Fruit fly (Drosophila melanogaster) whole organism, embryonic: ENCODE measurements around the gene MAPk-Ak2.
A peak's percentile ranks its signal among the peaks of the same experiment; 100 is the strongest.

Experiments used
- Adf1 ChIP-seq: fragments of 200-800 bp; sonication (Bioruptor generic); IDR thresholded peaks from 2 replicates; pipeline ENCODE4 v1.3.6; 2022; ENCODE audit warnings: missing biosample characterization, missing genetic modification characterization
- Blimp-1 ChIP-seq: fragments of 200-800 bp; sonication (Bioruptor generic); optimal IDR thresholded peaks from 3 replicates; lab custom pipeline; 2018; ENCODE audit warnings: missing biosample characterization, missing genetic modification characterization, mild to moderate bottlenecking, moderate library complexity, missing genetic modification reagents
- CG10366 ChIP-seq: fragments of 200-800 bp; sonication (Bioruptor generic); IDR thresholded peaks from 2 replicates; pipeline ENCODE4 v1.3.6; 2022; ENCODE audit warnings: missing biosample characterization, missing genetic modification characterization
- CG10543 ChIP-seq: fragments of 200-800 bp; sonication (Bioruptor generic); optimal IDR thresholded peaks from 3 replicates; lab custom pipeline; 2017; ENCODE audit warnings: missing biosample characterization, mild to moderate bottlenecking, missing genetic modification characterization, moderate library complexity
- CG12769 ChIP-seq: fragments of 200-800 bp; sonication (Bioruptor generic); optimal IDR thresholded peaks from 2 replicates; lab custom pipeline; 2019; ENCODE audit warnings: missing biosample characterization, mild to moderate bottlenecking, missing genetic modification characterization, moderate library complexity
- CG14441 ChIP-seq: fragments of 200-800 bp; sonication (Bioruptor generic); IDR thresholded peaks from 2 replicates; pipeline ENCODE4 v1.3.6; 2022; ENCODE audit warnings: missing biosample characterization, missing genetic modification characterization
- CG16813 ChIP-seq: fragments of 200-800 bp; sonication (Bioruptor generic); IDR thresholded peaks from 3 replicates; pipeline ENCODE4 v1.3.6; 2022; ENCODE audit warnings: missing biosample characterization, missing genetic modification characterization; ENCODE audit not compliant: partially characterized antibody
- CG18764 ChIP-seq: fragments of 200-800 bp; sonication (Bioruptor generic); optimal IDR thresholded peaks from 3 replicates; lab custom pipeline; 2016; ENCODE audit warnings: missing biosample characterization, missing genetic modification characterization
- CG31224 ChIP-seq: fragments of 200-800 bp; sonication (Bioruptor generic); IDR thresholded peaks from 2 replicates; pipeline ENCODE4 v1.3.6; 2022; ENCODE audit warnings: missing biosample characterization, missing genetic modification characterization
- CG33213 ChIP-seq: fragments of 200-800 bp; sonication (Bioruptor generic); optimal IDR thresholded peaks from 3 replicates; lab custom pipeline; 2016; ENCODE audit warnings: missing biosample characterization, missing genetic modification characterization
- CG3838 ChIP-seq: fragments of 200-800 bp; sonication (Bioruptor generic); optimal IDR thresholded peaks from 3 replicates; lab custom pipeline; 2016; ENCODE audit warnings: missing biosample characterization, missing genetic modification characterization
- CG4360 ChIP-seq: fragments of 200-800 bp; sonication (Bioruptor generic); IDR thresholded peaks from 2 replicates; pipeline ENCODE4 v1.3.6; 2022; ENCODE audit warnings: missing biosample characterization, missing genetic modification characterization
- CG6683 ChIP-seq: fragments of 200-800 bp; sonication (Bioruptor generic); optimal IDR thresholded peaks from 2 replicates; lab custom pipeline; 2017; ENCODE audit warnings: missing biosample characterization, mild to moderate bottlenecking, missing genetic modification characterization, missing genetic modification reagents
- CG8089 ChIP-seq: fragments of 200-800 bp; sonication (Bioruptor generic); optimal IDR thresholded peaks from 3 replicates; lab custom pipeline; 2016; ENCODE audit warnings: missing biosample characterization, missing genetic modification characterization
- D19B ChIP-seq: fragments of 200-800 bp; sonication (Bioruptor generic); optimal IDR thresholded peaks from 2 replicates; lab custom pipeline; 2017; ENCODE audit warnings: missing biosample characterization, mild to moderate bottlenecking, missing genetic modification characterization
- Dip3 ChIP-seq: fragments of 200-800 bp; sonication (Bioruptor generic); optimal IDR thresholded peaks from 3 replicates; lab custom pipeline; 2016; ENCODE audit warnings: missing biosample characterization, missing genetic modification characterization
- Lpt ChIP-seq: fragments of >200 bp; optimal IDR thresholded peaks from 2 replicates; lab custom pipeline; 2018; ENCODE audit warnings: missing biosample characterization, missing genetic modification characterization
- Mad ChIP-seq: fragments of 200-800 bp; sonication (Bioruptor generic); optimal IDR thresholded peaks from 2 replicates; lab custom pipeline; 2016; ENCODE audit warnings: missing biosample characterization, missing genetic modification characterization
- Nf-YB ChIP-seq: fragments of 200-800 bp; sonication (Bioruptor generic); optimal IDR thresholded peaks from 3 replicates; lab custom pipeline; 2019; ENCODE audit warnings: missing biosample characterization, mild to moderate bottlenecking, missing genetic modification characterization, moderate library complexity
- Optix ChIP-seq: fragments of 200-800 bp; sonication (Bioruptor generic); IDR thresholded peaks from 3 replicates; pipeline ENCODE4 v1.3.6; 2022; ENCODE audit warnings: missing biosample characterization, missing genetic modification characterization
- Rfx ChIP-seq: fragments of 200-800 bp; sonication (Bioruptor generic); IDR thresholded peaks from 2 replicates; pipeline ENCODE4 v1.3.6; 2022; ENCODE audit warnings: missing biosample characterization, missing genetic modification characterization
- Sin3A ChIP-seq: fragments of >200 bp; optimal IDR thresholded peaks from 2 replicates; lab custom pipeline; 2018
- Sox102F ChIP-seq: fragments of 200-800 bp; sonication (Bioruptor generic); optimal IDR thresholded peaks from 2 replicates; lab custom pipeline; 2018; ENCODE audit warnings: missing biosample characterization, mild to moderate bottlenecking, missing genetic modification characterization, moderate library complexity
- Sry-δ ChIP-seq: fragments of 200-800 bp; sonication (Bioruptor generic); optimal IDR thresholded peaks from 2 replicates; lab custom pipeline; 2016; ENCODE audit warnings: missing biosample characterization, missing genetic modification characterization
- Usf ChIP-seq: fragments of 200-800 bp; sonication (Bioruptor generic); optimal IDR thresholded peaks from 2 replicates; lab custom pipeline; 2017; ENCODE audit warnings: missing genotype, missing biosample characterization, missing genetic modification characterization
- ab ChIP-seq: fragments of 200-800 bp; sonication (Bioruptor generic); optimal IDR thresholded peaks from 2 replicates; lab custom pipeline; 2016; ENCODE audit warnings: missing biosample characterization, missing genetic modification characterization
- crp ChIP-seq, 2 experiments: fragments of 200-800 bp; sonication (Bioruptor generic); optimal IDR thresholded peaks; 2 replicates in 1 of 2; 3 replicates in 1 of 2; lab custom pipeline; 2017; ENCODE audit warnings: missing biosample characterization in 2 of 2, missing genetic modification characterization in 2 of 2, mild to moderate bottlenecking in 1 of 2, moderate library complexity in 1 of 2
- danr ChIP-seq: fragments of 200-800 bp; sonication (Bioruptor generic); IDR thresholded peaks from 2 replicates; pipeline ENCODE4 v1.3.6; 2022; ENCODE audit warnings: missing biosample characterization, missing genetic modification characterization
- dmrt11E ChIP-seq: fragments of 200-800 bp; sonication (Bioruptor generic); optimal IDR thresholded peaks from 3 replicates; lab custom pipeline; 2018; ENCODE audit warnings: missing biosample characterization, mild to moderate bottlenecking, missing genetic modification characterization, moderate library complexity
- fd96Cb ChIP-seq: fragments of 200-800 bp; sonication (Bioruptor generic); optimal IDR thresholded peaks from 2 replicates; lab custom pipeline; 2018; ENCODE audit warnings: missing biosample characterization, mild to moderate bottlenecking, missing genetic modification characterization, moderate library complexity
- gsb-n ChIP-seq: fragments of 200-800 bp; sonication (Bioruptor generic); optimal IDR thresholded peaks from 3 replicates; lab custom pipeline; 2018; ENCODE audit warnings: missing biosample characterization, mild to moderate bottlenecking, missing genetic modification characterization
- hbn ChIP-seq: fragments of 200-800 bp; sonication (Bioruptor generic); IDR thresholded peaks from 2 replicates; pipeline ENCODE4 v1.3.6; 2022; ENCODE audit warnings: missing biosample characterization, missing genetic modification characterization; ENCODE audit not compliant: partially characterized antibody
- jing ChIP-seq: fragments of 200-800 bp; sonication (Bioruptor generic); optimal IDR thresholded peaks from 2 replicates; lab custom pipeline; 2018; ENCODE audit warnings: missing biosample characterization, mild to moderate bottlenecking, missing genetic modification characterization
- klu ChIP-seq: fragments of 200-800 bp; sonication (Bioruptor generic); IDR thresholded peaks from 2 replicates; pipeline ENCODE4 v1.3.6; 2022; ENCODE audit warnings: missing biosample characterization, missing genetic modification characterization
- nom ChIP-seq: fragments of 200-800 bp; sonication (Bioruptor generic); optimal IDR thresholded peaks from 2 replicates; lab custom pipeline; 2017; ENCODE audit warnings: missing biosample characterization, missing genetic modification characterization, mild to moderate bottlenecking, moderate library complexity, missing genetic modification reagents
- org-1 ChIP-seq: fragments of 200-800 bp; sonication (Bioruptor generic); optimal IDR thresholded peaks from 2 replicates; lab custom pipeline; 2017; ENCODE audit warnings: missing biosample characterization, missing genetic modification characterization
- ranshi ChIP-seq: fragments of 200-800 bp; sonication (Bioruptor generic); IDR thresholded peaks from 2 replicates; pipeline ENCODE4 v1.3.6; 2022; ENCODE audit warnings: missing biosample characterization, missing genetic modification characterization
- scrt ChIP-seq: fragments of 200-800 bp; sonication (Bioruptor generic); optimal IDR thresholded peaks from 2 replicates; lab custom pipeline; 2018; ENCODE audit warnings: missing biosample characterization, mild to moderate bottlenecking, missing genetic modification characterization, moderate library complexity
- sd ChIP-seq: fragments of 200-800 bp; sonication (Bioruptor generic); optimal IDR thresholded peaks from 3 replicates; lab custom pipeline; 2018; ENCODE audit warnings: missing biosample characterization, mild to moderate bottlenecking, missing genetic modification characterization, moderate library complexity
- sens-2 ChIP-seq: fragments of 200-800 bp; sonication (Bioruptor generic); IDR thresholded peaks from 2 replicates; pipeline ENCODE4 v1.3.6; 2022; ENCODE audit warnings: missing biosample characterization, missing genetic modification characterization
- shn ChIP-seq: fragments of 200-800 bp; sonication (Bioruptor generic); optimal IDR thresholded peaks from 3 replicates; lab custom pipeline; 2016; ENCODE audit warnings: missing biosample characterization, missing genetic modification characterization
- so ChIP-seq: fragments of 200-800 bp; sonication (Bioruptor generic); IDR thresholded peaks from 3 replicates; pipeline ENCODE4 v1.3.6; 2022; ENCODE audit warnings: missing biosample characterization, missing genetic modification characterization
- stwl ChIP-seq: fragments of 200-800 bp; sonication (Bioruptor generic); optimal IDR thresholded peaks from 3 replicates; lab custom pipeline; 2018; ENCODE audit warnings: missing biosample characterization, mild to moderate bottlenecking, missing genetic modification characterization, moderate library complexity
- tap ChIP-seq: fragments of 200-800 bp; optimal IDR thresholded peaks from 3 replicates; lab custom pipeline; 2019; ENCODE audit warnings: missing biosample characterization, mild to moderate bottlenecking, missing genetic modification characterization, moderate library complexity
- tll ChIP-seq, 2 experiments: fragments of 200-800 bp in 1 of 2; fragments of >200 bp in 1 of 2; sonication (Bioruptor generic) in 1 of 2; optimal IDR thresholded peaks; 2 replicates each; lab custom pipeline; 2017 to 2019; ENCODE audit warnings: missing biosample characterization in 2 of 2, missing genetic modification characterization in 2 of 2, mild to moderate bottlenecking in 1 of 2, moderate library complexity in 1 of 2
- vnd ChIP-seq: fragments of 200-800 bp; sonication (Bioruptor generic); IDR thresholded peaks from 3 replicates; pipeline ENCODE4 v1.3.6; 2022; ENCODE audit warnings: missing biosample characterization, missing genetic modification characterization; ENCODE audit not compliant: partially characterized antibody
- z ChIP-seq: fragments of 200-800 bp; sonication (Bioruptor generic); IDR thresholded peaks from 3 replicates; pipeline ENCODE4 v1.3.6; 2022; ENCODE audit warnings: missing biosample characterization, missing genetic modification characterization
- zfh1 ChIP-seq: fragments of 200-800 bp; sonication (Bioruptor generic); IDR thresholded peaks from 3 replicates; pipeline ENCODE4 v1.3.6; 2022; ENCODE audit warnings: missing biosample characterization, missing genetic modification characterization

The MAPk-Ak2 gene

DNA sequence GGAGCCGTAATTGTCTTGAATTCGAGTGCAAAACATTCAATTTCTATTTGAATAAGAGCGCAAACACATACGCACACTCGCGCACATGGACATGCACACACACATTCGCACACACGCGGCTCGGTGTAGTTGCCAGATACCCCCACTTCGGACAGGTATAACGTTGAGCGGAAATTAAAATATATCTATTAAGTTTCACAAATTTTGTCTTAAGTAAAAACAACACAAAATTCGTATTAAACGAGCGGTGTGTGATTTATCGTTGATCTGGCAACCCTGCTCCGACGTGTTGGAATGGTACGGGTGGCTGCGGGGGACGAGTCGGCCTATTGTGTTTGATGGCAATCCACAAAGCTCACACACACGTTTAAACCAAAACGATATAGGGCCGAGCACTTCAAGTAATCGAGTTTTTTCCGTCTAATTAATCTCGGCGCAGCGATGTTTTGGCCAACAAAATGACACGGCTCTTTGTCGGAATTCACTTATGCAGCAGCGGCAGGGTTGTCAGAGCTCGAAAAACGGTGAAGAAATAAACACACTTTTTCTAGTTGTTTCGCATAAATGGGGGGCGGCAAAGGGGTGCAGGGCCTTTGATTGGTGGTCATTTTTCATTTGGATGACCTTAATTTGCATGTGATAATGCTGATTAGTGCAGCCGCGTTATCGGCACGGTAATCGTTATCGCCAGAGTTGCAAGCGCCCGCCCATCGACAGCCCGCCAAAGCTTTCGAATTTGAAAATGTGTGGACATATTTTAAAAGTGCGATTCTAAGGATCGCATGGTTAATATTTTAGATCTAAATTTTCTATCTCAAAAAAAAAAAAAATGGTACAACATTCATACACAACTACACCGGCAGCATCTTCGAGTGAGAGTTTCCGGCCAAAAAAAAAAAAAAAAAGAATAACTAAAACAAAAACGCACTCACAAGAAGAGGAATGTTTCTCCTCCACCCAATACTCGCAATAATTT is 17.9 kb downstream of the MAPk-Ak2 start (continued):
- TF ChIP-seq CG10543 (GFP tag; lab: Kevin White, UChicago) (peak; percentile 79), CG10366 (GFP tag; lab: Robert Waterston, UW) (peak; percentile 80), CG8089 (GFP tag; lab: Kevin White, UChicago) (peak; percentile 25), CG3838 (GFP tag; lab: Kevin White, UChicago) (peak; percentile 4), Adf1 (GFP tag; lab: Robert Waterston, UW) (no peak; the same call in 1 of the 2 replicates), so (GFP tag; lab: Robert Waterston, UW) (peak; percentile 83), Lpt (no peak), Rfx (GFP tag; lab: Robert Waterston, UW) (peak; percentile 90), CG12769 (tag; lab: Kevin White, UChicago) (peak; percentile 89), dmrt11E (tag; lab: Kevin White, UChicago) (peak; percentile 50), nom (GFP tag; lab: Kevin White, UChicago) (peak; percentile 57), CG18764 (no peak), ranshi (GFP tag; lab: Robert Waterston, UW) (peak; percentile 78), Mad (peak; percentile 9), fd96Cb (peak; percentile 40), CG33213 (GFP tag; lab: Kevin White, UChicago) (peak; percentile 11), Blimp-1 (GFP tag; lab: Kevin White, UChicago) (peak; percentile 65), gsb-n (no peak), sens-2 (GFP tag; lab: Robert Waterston, UW) (peak; percentile 79), crp (GFP tag; optimal IDR thresholded peaks at IDR 0.05; lab: Kevin White, UChicago) (no peak), shn (GFP tag; lab: Kevin White, UChicago) (peak; percentile 25), stwl (tag; lab: Kevin White, UChicago) (no peak), z (no peak), zfh1 (GFP tag; lab: Robert Waterston, UW) (peak; percentile 88), ab (GFP tag; lab: Kevin White, UChicago) (peak; percentile 75), danr (peak; percentile 56; the same call in 1 of the 2 replicates), org-1 (peak; percentile 66), CG31224 (peak; percentile 56), Dip3 (GFP tag; lab: Kevin White, UChicago) (peak; percentile 80), hbn (GFP tag; lab: Robert Waterston, UW) (no peak), Nf-YB (GFP tag; lab: Kevin White, UChicago) (peak; percentile 34), sd (tag; lab: Kevin White, UChicago) (peak; percentile 64), vnd (GFP tag; lab: Robert Waterston, UW) (no peak), Sox102F (GFP tag; lab: Kevin White, UChicago) (peak; percentile 78), Optix (GFP tag; lab: Robert Waterston, UW) (peak; percentile 73), D19B (peak; percentile 58), CG4360 (GFP tag; lab: Robert Waterston, UW) (peak; percentile 52), Sry-δ (GFP tag; lab: Kevin White, UChicago) (peak; percentile 35), Usf (peak; percentile 31), tap (peak; percentile 71), CG16813 (GFP tag; lab: Robert Waterston, UW) (no peak), klu (GFP tag; lab: Robert Waterston, UW) (peak; percentile 65), CG6683 (peak; percentile 48), Sin3A (peak; percentile 6), scrt (GFP tag; lab: Kevin White, UChicago) (peak; percentile 58), jing (GFP tag; lab: Kevin White, UChicago) (peak; percentile 40), CG14441 (GFP tag; lab: Robert Waterston, UW) (peak; percentile 80), tll (GFP tag; optimal IDR thresholded peaks at IDR 0.05; lab: Kevin White, UChicago) (no peak)
